Worm (Caenorhabditis elegans) whole organism, mixed stage, embryonic: Measurements from ENCODE around the gene T01C1.4.

Experiments
- M03D4.4 ChIP-seq: sonication (generic microtip); optimal IDR thresholded peaks from 2 replicates; lab custom pipeline; 2017; ENCODE audit warnings: mild to moderate bottlenecking, missing genetic modification characterization, missing compliant biosample characterization
- bed-3 ChIP-seq: fragments of 200-800 bp; sonication (Bioruptor generic); optimal IDR thresholded peaks from 3 replicates; lab custom pipeline; 2018; ENCODE audit warnings: mild to moderate bottlenecking, missing genetic modification characterization, moderate library complexity, missing compliant biosample characterization
- ceh-43 ChIP-seq: fragments of 200-800 bp; sonication (Bioruptor generic); optimal IDR thresholded peaks from 2 replicates; lab custom pipeline; 2018; ENCODE audit warnings: mild to moderate bottlenecking, missing genetic modification characterization, moderate library complexity, missing compliant biosample characterization
- ceh-83 ChIP-seq: fragments of 200-800 bp; sonication (Bioruptor generic); optimal IDR thresholded peaks from 2 replicates; lab custom pipeline; 2018; ENCODE audit warnings: mild to moderate bottlenecking, missing genetic modification characterization, missing compliant biosample characterization
- cnd-1 ChIP-seq: fragments of 200-800 bp; sonication (Bioruptor generic); optimal IDR thresholded peaks from 2 replicates; lab custom pipeline; 2018; ENCODE audit warnings: mild to moderate bottlenecking, missing genetic modification characterization, missing compliant biosample characterization
- drap-1 ChIP-seq: fragments of 200-800 bp; sonication (Bioruptor generic); optimal IDR thresholded peaks from 3 replicates; lab custom pipeline; 2018; ENCODE audit warnings: mild to moderate bottlenecking, missing genetic modification characterization, missing compliant biosample characterization
- elt-1 ChIP-seq: sonication (generic microtip); optimal IDR thresholded peaks from 2 replicates; lab custom pipeline; 2017; ENCODE audit warnings: missing genetic modification characterization, mild to moderate bottlenecking, missing compliant biosample characterization, antibody characterized with exemption, moderate library complexity, borderline replicate concordance; ENCODE audit not compliant: insufficient read depth
- elt-3 ChIP-seq: fragments of 150-350 bp; optimal IDR thresholded peaks from 2 replicates; lab custom pipeline; 2014; ENCODE audit warnings: missing biosample characterization, missing genetic modification characterization
- flh-1 ChIP-seq: fragments of 200-800 bp; sonication (Bioruptor generic); optimal IDR thresholded peaks from 2 replicates; lab custom pipeline; 2018; ENCODE audit warnings: mild to moderate bottlenecking, missing genetic modification characterization, moderate library complexity, missing compliant biosample characterization
- lin-32 ChIP-seq: fragments of 200-800 bp; sonication (Bioruptor generic); optimal IDR thresholded peaks from 2 replicates; lab custom pipeline; 2018; ENCODE audit warnings: mild to moderate bottlenecking, missing genetic modification characterization, missing compliant biosample characterization
- lsy-2 ChIP-seq: fragments of 150-350 bp; optimal IDR thresholded peaks from 2 replicates; lab custom pipeline; 2014; ENCODE audit warnings: missing biosample characterization, missing genetic modification characterization
- nhr-2 ChIP-seq: fragments of 150-350 bp; optimal IDR thresholded peaks from 2 replicates; lab custom pipeline; 2014; ENCODE audit warnings: missing biosample characterization, missing genetic modification characterization
- nhr-237 ChIP-seq: fragments of 150-350 bp; optimal IDR thresholded peaks from 2 replicates; lab custom pipeline; 2014; ENCODE audit warnings: missing biosample characterization, missing genetic modification characterization
- pha-4 ChIP-seq: fragments of 150-350 bp; optimal IDR thresholded peaks from 2 replicates; lab custom pipeline; 2018; ENCODE audit warnings: missing biosample characterization, missing genetic modification reagents, missing genetic modification characterization
- sem-2 ChIP-seq: fragments of 200-800 bp; sonication (Bioruptor generic); optimal IDR thresholded peaks from 2 replicates; lab custom pipeline; 2018; ENCODE audit warnings: mild to moderate bottlenecking, missing genetic modification characterization, missing compliant biosample characterization
- sptf-1 ChIP-seq: sonication (generic microtip); optimal IDR thresholded peaks from 2 replicates; lab custom pipeline; 2017; ENCODE audit warnings: mild to moderate bottlenecking, missing genetic modification characterization, moderate library complexity, missing compliant biosample characterization
- unc-39 ChIP-seq: fragments of 150-350 bp; optimal IDR thresholded peaks from 2 replicates; lab custom pipeline; 2014; ENCODE audit warnings: missing biosample characterization, missing genetic modification characterization
- zip-8 ChIP-seq: fragments of 150-350 bp; optimal IDR thresholded peaks from 2 replicates; lab custom pipeline; 2014; ENCODE audit warnings: missing biosample characterization, missing genetic modification characterization

Gene T01C1.4

ce11 chrX:10667424-10668291 lies 49.3 kb downstream of the T01C1.4 start:
- no peak for TF ChIP-seq lin-32
- TF ChIP-seq zip-8: peak; percentile 55
- no peak for TF ChIP-seq bed-3 (GFP tag; lab: Kevin White, UChicago)

- TF ChIP-seq ceh-83 (GFP tag; lab: Kevin White, UChicago): no peak
- TF ChIP-seq cnd-1 (tag; lab: Kevin White, UChicago): no peak
- no peak for TF ChIP-seq pha-4 (tag; lab: Kevin White, UChicago)
- no peak for TF ChIP-seq nhr-2 (tag; lab: Kevin White, UChicago)
- no peak for TF ChIP-seq unc-39
- TF ChIP-seq M03D4.4 (tag; lab: Kevin White, UChicago): no peak
- TF ChIP-seq elt-1 (tag; lab: Kevin White, UChicago): no peak
- TF ChIP-seq flh-1 (GFP tag; lab: Kevin White, UChicago): no peak
- no peak for TF ChIP-seq sptf-1
- TF ChIP-seq sem-2 (GFP tag; lab: Kevin White, UChicago): no peak
- no peak for TF ChIP-seq lsy-2
- no peak for TF ChIP-seq elt-3 (tag; lab: Kevin White, UChicago)
- TF ChIP-seq nhr-237: no peak
- no peak for TF ChIP-seq drap-1 (GFP tag; lab: Kevin White, UChicago)
- TF ChIP-seq ceh-43 (GFP tag; lab: Kevin White, UChicago): no peak
Measured at ce11 chrX:10666871-10667270, 50.0 kb downstream of the T01C1.4 start.
